Worm (Caenorhabditis elegans) whole organism, L4 larva: ENCODE data around the gene F13H10.3.

Experiments used
- D1046.2 ChIP-seq: fragments of 200-800 bp; sonication (Bioruptor generic); IDR thresholded peaks from 2 replicates; pipeline ENCODE4 v1.3.6; 2022; ENCODE audit warnings: missing genetic modification characterization, missing compliant biosample characterization
- T20F7.1 ChIP-seq: fragments of 200-800 bp; sonication (Bioruptor generic); optimal IDR thresholded peaks from 2 replicates; lab custom pipeline; 2018; ENCODE audit warnings: mild to moderate bottlenecking, missing genetic modification characterization, missing compliant biosample characterization
- Y105C5A.15 ChIP-seq: fragments of 200-800 bp; sonication (Bioruptor generic); IDR thresholded peaks from 2 replicates; pipeline ENCODE4 v1.3.6; 2022; ENCODE audit warnings: missing genetic modification characterization, missing compliant biosample characterization
- ZK337.2 ChIP-seq: fragments of 200-800 bp; sonication (Bioruptor generic); IDR thresholded peaks from 2 replicates; pipeline ENCODE4 v1.3.6; 2022; ENCODE audit warnings: missing genetic modification reagents, missing genetic modification characterization, missing compliant biosample characterization
- aly-2 ChIP-seq: sonication (generic microtip); optimal IDR thresholded peaks from 2 replicates; lab custom pipeline; 2018; ENCODE audit warnings: missing biosample characterization, missing genetic modification characterization
- attf-4 ChIP-seq: sonication (generic microtip); optimal IDR thresholded peaks from 3 replicates; lab custom pipeline; 2017; ENCODE audit warnings: missing biosample characterization, missing genetic modification characterization
- ceh-20 ChIP-seq: fragments of 200-800 bp; sonication (Bioruptor generic); IDR thresholded peaks from 2 replicates; pipeline ENCODE4 v1.3.6; 2022; ENCODE audit warnings: missing genetic modification reagents, missing genetic modification characterization, missing compliant biosample characterization
- ceh-62 ChIP-seq: sonication (generic microtip); optimal IDR thresholded peaks from 2 replicates; lab custom pipeline; 2017; ENCODE audit warnings: missing biosample characterization, missing genetic modification characterization
- ctbp-1 ChIP-seq: fragments of 200-800 bp; sonication (Bioruptor generic); IDR thresholded peaks from 2 replicates; pipeline ENCODE4 v1.3.6; 2022; ENCODE audit warnings: missing genetic modification reagents, missing genetic modification characterization, missing compliant biosample characterization
- daf-16 ChIP-seq, 3 experiments: sonication (generic microtip); optimal IDR thresholded peaks; 2 replicates each; lab custom pipeline; 2016 to 2017; ENCODE audit warnings: missing genetic modification characterization in 3 of 3, missing genetic modification reagents in 3 of 3, mild to moderate bottlenecking in 2 of 3, missing compliant biosample characterization in 2 of 3, missing biosample characterization in 1 of 3, moderate library complexity in 1 of 3
- dmd-6 ChIP-seq: fragments of 200-800 bp; sonication (Bioruptor generic); IDR thresholded peaks from 2 replicates; pipeline ENCODE4 v1.3.6; 2022; ENCODE audit warnings: missing genetic modification reagents, missing genetic modification characterization, missing compliant biosample characterization
- dmd-8 ChIP-seq: fragments of 200-800 bp; sonication (Bioruptor generic); IDR thresholded peaks from 2 replicates; pipeline ENCODE4 v1.3.6; 2022; ENCODE audit warnings: missing genetic modification characterization, missing compliant biosample characterization
- dpl-1 ChIP-seq: fragments of 150-350 bp; optimal IDR thresholded peaks from 2 replicates; lab custom pipeline; 2014; ENCODE audit warnings: missing biosample characterization, missing genetic modification reagents, missing genetic modification characterization
- dve-1 ChIP-seq: sonication (generic microtip); optimal IDR thresholded peaks from 2 replicates; lab custom pipeline; 2017; ENCODE audit warnings: antibody characterized with exemption, mild to moderate bottlenecking, missing genetic modification characterization, missing compliant biosample characterization; ENCODE audit not compliant: insufficient read depth
- egl-27 ChIP-seq: sonication (generic microtip); optimal IDR thresholded peaks from 3 replicates; lab custom pipeline; 2017; ENCODE audit warnings: missing biosample characterization, missing genetic modification reagents, missing genetic modification characterization
- gei-8 ChIP-seq: fragments of 200-800 bp; sonication (Bioruptor generic); optimal IDR thresholded peaks from 2 replicates; lab custom pipeline; 2018; ENCODE audit warnings: mild to moderate bottlenecking, missing genetic modification characterization, missing compliant biosample characterization
- hlh-30 ChIP-seq: sonication (generic microtip); optimal IDR thresholded peaks from 2 replicates; lab custom pipeline; 2017; ENCODE audit warnings: antibody characterized with exemption, mild to moderate bottlenecking, missing genetic modification characterization, missing compliant biosample characterization; ENCODE audit not compliant: insufficient read depth
- hmg-1.1 ChIP-seq: fragments of 200-800 bp; sonication (Bioruptor generic); IDR thresholded peaks from 2 replicates; pipeline ENCODE4 v1.3.6; 2022; ENCODE audit warnings: missing genetic modification reagents, missing genetic modification characterization, missing compliant biosample characterization
- lin-15B ChIP-seq: fragments of 150-350 bp; sonication (generic microtip); optimal IDR thresholded peaks from 3 replicates; lab custom pipeline; 2014; ENCODE audit warnings: missing biosample characterization, missing genetic modification characterization
- madf-5 ChIP-seq, 2 experiments: fragments of 200-800 bp; sonication (Bioruptor generic); IDR thresholded peaks; 2 replicates each; pipeline ENCODE4 v1.3.6; 2022; ENCODE audit warnings: missing compliant biosample characterization in 2 of 2, missing genetic modification characterization in 2 of 2
- mdl-1 ChIP-seq, 2 experiments: fragments of 150-350 bp in 1 of 2; sonication (generic microtip) in 1 of 2; optimal IDR thresholded peaks; 2 replicates each; lab custom pipeline; 2014 to 2017; ENCODE audit warnings: missing biosample characterization in 2 of 2, missing genetic modification characterization in 2 of 2
- mdt-29 ChIP-seq: fragments of 200-800 bp; sonication (Bioruptor generic); IDR thresholded peaks from 2 replicates; pipeline ENCODE4 v1.3.6; 2022; ENCODE audit warnings: missing genetic modification reagents, missing genetic modification characterization, missing compliant biosample characterization
- mxl-3 ChIP-seq: fragments of 200-800 bp; sonication (Bioruptor generic); optimal IDR thresholded peaks from 2 replicates; lab custom pipeline; 2018; ENCODE audit warnings: mild to moderate bottlenecking, missing genetic modification characterization, missing compliant biosample characterization
- nhr-111 ChIP-seq: fragments of 200-800 bp; sonication (Bioruptor generic); optimal IDR thresholded peaks from 2 replicates; lab custom pipeline; 2018; ENCODE audit warnings: mild to moderate bottlenecking, missing genetic modification characterization, missing compliant biosample characterization
- nhr-28 ChIP-seq: fragments of 150-350 bp; optimal IDR thresholded peaks from 2 replicates; lab custom pipeline; 2014; ENCODE audit warnings: missing biosample characterization, missing genetic modification characterization
- nhr-42 ChIP-seq: fragments of 200-800 bp; sonication (Bioruptor generic); IDR thresholded peaks from 2 replicates; pipeline ENCODE4 v1.3.6; 2022; ENCODE audit warnings: missing genetic modification characterization, missing compliant biosample characterization
- nhr-48 ChIP-seq: sonication (generic microtip); optimal IDR thresholded peaks from 2 replicates; lab custom pipeline; 2016; ENCODE audit warnings: mild to moderate bottlenecking, missing genetic modification characterization, missing compliant biosample characterization
- nhr-77 ChIP-seq: fragments of 150-350 bp; optimal IDR thresholded peaks from 2 replicates; lab custom pipeline; 2014; ENCODE audit warnings: missing biosample characterization, missing genetic modification characterization
- snpc-4 ChIP-seq: fragments of 150-350 bp; optimal IDR thresholded peaks from 2 replicates; lab custom pipeline; 2014; ENCODE audit warnings: missing biosample characterization, missing genetic modification characterization
- unc-130 ChIP-seq: sonication (generic microtip); optimal IDR thresholded peaks from 2 replicates; lab custom pipeline; 2016; ENCODE audit warnings: missing genetic modification reagents, missing genetic modification characterization, missing compliant biosample characterization
- zfp-2 ChIP-seq: sonication (generic microtip); optimal IDR thresholded peaks from 2 replicates; lab custom pipeline; 2016; ENCODE audit warnings: mild to moderate bottlenecking, missing genetic modification characterization, missing compliant biosample characterization
- zfp-3 ChIP-seq: fragments of 200-800 bp; sonication (Bioruptor generic); conservative IDR thresholded peaks from 2 replicates; pipeline ENCODE4 v1.3.6; 2022; ENCODE audit warnings: missing genetic modification reagents, missing genetic modification characterization, missing compliant biosample characterization
- zip-11 ChIP-seq: fragments of 200-800 bp; sonication (Bioruptor generic); IDR thresholded peaks from 2 replicates; pipeline ENCODE4 v1.3.6; 2022; ENCODE audit warnings: missing genetic modification characterization, missing compliant biosample characterization

The F13H10.3 gene

ce11 chrIV:10964688-10965087 lies 51.1 kb downstream of the F13H10.3 start:
- TF ChIP-seq zfp-2 (no peak), madf-5 (GFP tag; IDR thresholded peaks at IDR 0.05; lab: Robert Waterston, UW) (no peak), dpl-1 (no peak), daf-16 (GFP tag; optimal IDR thresholded peaks at IDR 0.05; lab: Kevin White, UChicago) (no peak), daf-16 (tag; optimal IDR thresholded peaks at IDR 0.05; lab: Kevin White, UChicago) (peak; percentile 55), mxl-3 (peak; percentile 12), nhr-28 (peak; percentile 56), mdl-1 (tag; optimal IDR thresholded peaks at IDR 0.05; lab: Kevin White, UChicago) (peak in 1 of 2 experiments; percentile 1), snpc-4 (tag; lab: Kevin White, UChicago) (no peak), zfp-3 (GFP tag; lab: Robert Waterston, UW) (no peak), nhr-77 (peak; percentile 24), T20F7.1 (GFP tag; lab: Kevin White, UChicago) (no peak), lin-15B (no peak), D1046.2 (GFP tag; lab: Robert Waterston, UW) (no peak), aly-2 (tag; lab: Kevin White, UChicago) (no peak), mdt-29 (GFP tag; lab: Robert Waterston, UW) (no peak), ceh-20 (no peak), hmg-1.1 (GFP tag; lab: Robert Waterston, UW) (no peak), nhr-111 (GFP tag; lab: Kevin White, UChicago) (no peak), dmd-8 (no peak), dmd-6 (GFP tag; lab: Robert Waterston, UW) (peak; percentile 72), ctbp-1 (no peak), dve-1 (peak; percentile 52), gei-8 (GFP tag; lab: Kevin White, UChicago) (no peak), Y105C5A.15 (GFP tag; lab: Robert Waterston, UW) (no peak), egl-27 (no peak), ZK337.2 (GFP tag; lab: Robert Waterston, UW) (no peak), unc-130 (GFP tag; lab: Kevin White, UChicago) (no peak), nhr-42 (GFP tag; lab: Robert Waterston, UW) (no peak), zip-11 (no peak), attf-4 (no peak), hlh-30 (tag; lab: Kevin White, UChicago) (peak; percentile 44), ceh-62 (tag; lab: Kevin White, UChicago) (no peak), nhr-48 (tag; lab: Kevin White, UChicago) (peak; percentile 50)
